Worm (Caenorhabditis elegans): ENCODE results near the gene C08H9.15.

Gene C08H9.15

DNA sequence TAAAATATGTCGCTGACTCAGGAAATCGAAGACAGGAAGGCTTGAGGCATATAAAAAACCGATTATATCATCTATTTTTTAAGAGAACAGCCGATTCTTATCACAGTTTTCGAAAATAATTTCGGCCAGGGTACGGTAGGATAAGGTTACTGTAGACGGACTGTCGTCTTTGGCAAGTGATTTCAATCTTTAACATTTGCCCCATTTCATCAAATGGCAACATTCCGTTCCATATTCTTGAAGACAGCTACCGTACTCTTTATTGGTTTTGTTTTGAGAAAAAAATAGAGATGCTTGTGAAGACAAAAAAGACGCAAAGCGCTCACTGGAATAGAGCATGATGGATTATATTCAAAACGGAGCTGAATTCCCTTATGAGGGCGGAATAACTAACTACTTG, 17.8 kb downstream of the C08H9.15 start:
- TF ChIP-seq snpc-4 (tag; optimal IDR thresholded peaks at IDR 0.05) (no peak), aha-1 (tag) (peak; percentile 91), vab-7 (GFP tag; IDR thresholded peaks at IDR 0.05) (no peak)

DNA sequence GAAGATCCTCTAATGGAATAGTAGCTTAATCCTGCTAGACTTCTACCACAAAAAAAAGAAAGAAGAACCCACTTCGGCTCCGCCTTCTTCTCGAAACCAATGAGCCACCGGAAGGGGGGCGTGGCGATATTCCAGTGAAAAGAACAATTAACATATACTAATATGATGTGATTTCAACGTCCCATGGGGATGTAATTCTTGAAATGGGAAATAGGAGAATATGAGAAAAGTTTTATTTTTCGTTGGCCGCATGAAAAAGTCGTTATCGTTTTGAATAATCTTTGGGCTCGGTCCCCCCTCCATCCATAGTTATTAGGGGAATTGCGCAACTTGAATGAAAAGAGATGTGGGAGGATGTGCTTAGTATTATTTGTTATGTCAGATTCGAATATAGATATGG, 19.3 kb downstream of the C08H9.15 start, which contains the start of gene unc-4:
Gene unc-4, minus strand, starts transcription at position 101 of the 400 bp plus-strand sequence.
- TF ChIP-seq ZK546.5 (tag; optimal IDR thresholded peaks at IDR 0.05) = no peak
- no peak for TF ChIP-seq ceh-44 (GFP tag; IDR thresholded peaks at IDR 0.05)
- TF ChIP-seq D1046.2 (GFP tag; IDR thresholded peaks at IDR 0.05) = no peak
- no peak for TF ChIP-seq nhr-6 (tag; optimal IDR thresholded peaks at IDR 0.05)
- no peak for TF ChIP-seq rbr-2 (tag; optimal IDR thresholded peaks at IDR 0.05)
- TF ChIP-seq nhr-77 (tag; optimal IDR thresholded peaks at IDR 0.05) = no peak
- no peak for TF ChIP-seq ceh-20 (GFP tag; IDR thresholded peaks at IDR 0.05)
- no peak for TF ChIP-seq F10B5.3 (tag; optimal IDR thresholded peaks at IDR 0.05)
- no peak for TF ChIP-seq Y75B8A.6 (GFP tag; IDR thresholded peaks at IDR 0.05)
- TF ChIP-seq unc-62 (GFP tag; optimal IDR thresholded peaks at IDR 0.05 in 1 of 2) = no peak
- no peak for TF ChIP-seq unc-62 (tag; optimal IDR thresholded peaks at IDR 0.05)
- TF ChIP-seq nhr-76 (tag; optimal IDR thresholded peaks at IDR 0.05) = no peak
- no peak for TF ChIP-seq lir-3 (tag; optimal IDR thresholded peaks at IDR 0.05)
- no peak for TF ChIP-seq nhr-42 (GFP tag; IDR thresholded peaks at IDR 0.05)
- no peak for TF ChIP-seq nhr-10 (tag; optimal IDR thresholded peaks at IDR 0.05)
- TF ChIP-seq lin-29 (GFP tag; IDR thresholded peaks at IDR 0.05) = no peak

DNA sequence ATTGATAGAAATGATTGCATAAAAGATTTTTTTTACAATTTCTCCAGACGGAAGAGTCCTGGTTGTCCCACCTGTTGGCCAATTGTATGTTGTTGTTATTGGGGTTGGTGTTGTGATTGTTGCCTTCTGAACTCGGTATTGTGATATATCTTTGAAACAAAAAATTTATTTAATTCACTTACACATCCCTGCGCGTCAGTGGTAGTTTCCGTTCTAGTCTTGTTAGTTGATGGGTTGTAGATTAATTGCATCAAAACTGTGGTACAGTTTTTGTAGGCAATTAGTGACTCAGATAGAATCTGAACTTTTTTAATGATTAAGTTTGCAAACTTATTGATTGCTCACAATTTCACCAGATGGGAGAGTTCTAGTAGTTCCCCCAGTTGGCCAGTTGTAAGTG, 23.5 kb downstream of the C08H9.15 start:
- no peak for TF ChIP-seq ceh-28 (tag; optimal IDR thresholded peaks at IDR 0.05)
- peak in 1 of 2 experiments; percentile 97 for TF ChIP-seq unc-62 (GFP tag; optimal IDR thresholded peaks at IDR 0.05 in 1 of 2)
- TF ChIP-seq unc-62 (tag; optimal IDR thresholded peaks at IDR 0.05) = no peak

DNA sequence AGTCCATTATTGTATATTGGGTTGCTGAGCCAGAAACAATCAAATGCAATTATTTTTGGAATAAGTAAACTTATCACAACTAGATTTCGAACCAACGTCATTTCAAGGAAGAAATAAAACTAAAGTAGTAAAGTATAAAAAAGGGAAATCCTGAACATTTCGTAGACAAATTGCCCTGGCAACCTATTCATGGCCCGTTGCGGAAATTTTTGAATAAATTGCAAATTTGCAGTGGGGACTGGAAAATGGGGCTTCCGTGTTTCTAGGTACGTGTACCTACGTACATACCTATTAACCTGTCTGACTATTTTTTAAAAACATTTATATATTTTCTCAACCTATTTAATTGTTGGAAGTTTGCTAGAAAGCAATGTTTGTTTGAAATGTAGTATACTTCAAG, 34.0 kb downstream of the C08H9.15 start, which contains the start of gene F26C11.3:
Gene F26C11.3, minus strand, starts transcription at position 101 of the 400 bp plus-strand sequence.
- TF ChIP-seq mdt-29 (GFP tag; IDR thresholded peaks at IDR 0.05) = no peak
- no peak for TF ChIP-seq ces-1 (GFP tag; optimal IDR thresholded peaks at IDR 0.05)
- no peak for TF ChIP-seq nhr-111 (GFP tag; optimal IDR thresholded peaks at IDR 0.05)
- TF ChIP-seq nhr-48 (tag; optimal IDR thresholded peaks at IDR 0.05) = no peak
- no peak for TF ChIP-seq D1046.2 (GFP tag; IDR thresholded peaks at IDR 0.05)
- TF ChIP-seq dmd-8 (GFP tag; IDR thresholded peaks at IDR 0.05) = no peak
- TF ChIP-seq aha-1 (tag) = no peak
- no peak for TF ChIP-seq snpc-4 (tag; optimal IDR thresholded peaks at IDR 0.05)
- no peak for TF ChIP-seq ZK337.2 (GFP tag; IDR thresholded peaks at IDR 0.05)
- no peak for TF ChIP-seq nhr-11 (tag; optimal IDR thresholded peaks at IDR 0.05)
- no peak for TF ChIP-seq ztf-7 (tag; optimal IDR thresholded peaks at IDR 0.05)
- no peak for TF ChIP-seq hmg-1.1 (GFP tag; IDR thresholded peaks at IDR 0.05)
- TF ChIP-seq mes-2 (tag; optimal IDR thresholded peaks at IDR 0.05; ENCODE audit: poor library complexity, severe bottlenecking) = no peak
- no peak for TF ChIP-seq skn-1 (tag; optimal IDR thresholded peaks at IDR 0.05)

DNA sequence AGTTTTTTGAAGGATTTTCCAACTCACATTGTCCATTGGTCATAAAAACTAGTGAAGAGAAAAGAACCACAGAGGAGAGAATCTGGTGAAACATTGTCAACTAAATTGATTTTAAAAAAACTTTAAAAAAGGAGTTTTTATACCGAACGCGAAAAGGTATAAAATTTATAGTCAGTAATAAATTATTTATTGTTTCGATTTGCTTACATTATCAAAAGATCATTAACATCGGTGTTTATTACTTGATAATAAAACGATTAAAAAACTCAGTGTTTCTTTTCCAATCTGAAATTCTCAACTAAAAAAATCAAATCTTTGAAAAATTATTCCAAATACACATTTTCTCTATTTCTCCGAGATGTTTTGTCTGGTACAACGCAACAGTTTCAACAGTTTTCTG, 35.2 kb downstream of the C08H9.15 start, which contains the start of gene F26C11.4:
Gene F26C11.4, minus strand, starts transcription at position 101 of the 400 bp plus-strand sequence.
- TF ChIP-seq lin-38 (GFP tag; IDR thresholded peaks at IDR 0.05) (no peak), F37D6.2 (tag; optimal IDR thresholded peaks at IDR 0.05) (no peak), T20F7.1 (GFP tag; optimal IDR thresholded peaks at IDR 0.05) (no peak), nhr-77 (tag; optimal IDR thresholded peaks at IDR 0.05) (no peak), pha-4 (GFP tag; IDR thresholded peaks at IDR 0.05) (no peak), pha-4 (tag; optimal IDR thresholded peaks at IDR 0.05) (no peak), snpc-1.2 (GFP tag; IDR thresholded peaks at IDR 0.05) (no peak), cey-2 (tag; optimal IDR thresholded peaks at IDR 0.05; ENCODE audit: borderline replicate concordance, insufficient read depth) (no peak), Y5F2A.4 (GFP tag; optimal IDR thresholded peaks at IDR 0.05) (no peak), ceh-32 (tag; optimal IDR thresholded peaks at IDR 0.05; ENCODE audit: poor library complexity) (no peak), set-16 (GFP tag; IDR thresholded peaks at IDR 0.05) (no peak), zip-11 (GFP tag; IDR thresholded peaks at IDR 0.05) (no peak), ceh-62 (tag; optimal IDR thresholded peaks at IDR 0.05) (no peak), ZK546.5 (tag; optimal IDR thresholded peaks at IDR 0.05) (no peak), nhr-102 (tag; optimal IDR thresholded peaks at IDR 0.05) (no peak), Y105C5A.15 (GFP tag; IDR thresholded peaks at IDR 0.05) (no peak), spr-3 (GFP tag; optimal IDR thresholded peaks at IDR 0.05) (no peak), nhr-41 (GFP tag; IDR thresholded peaks at IDR 0.05) (no peak)
